Worm (Caenorhabditis elegans) whole organism, young adult: ENCODE data around the gene T01D1.7.
A peak's percentile ranks its signal among the peaks of the same experiment; 100 is the strongest.

Experiments
- C17E4.6 ChIP-seq: fragments of 200-800 bp; sonication (Bioruptor generic); IDR thresholded peaks from 2 replicates; pipeline ENCODE4 v1.3.6; 2022; ENCODE audit warnings: missing genetic modification reagents, missing genetic modification characterization, missing compliant biosample characterization
- F33H1.4 ChIP-seq: fragments of 200-800 bp; sonication (Bioruptor generic); IDR thresholded peaks from 2 replicates; pipeline ENCODE4 v1.3.6; 2022; ENCODE audit warnings: missing genetic modification reagents, missing genetic modification characterization, missing compliant biosample characterization
- F39B2.1 ChIP-seq: fragments of 200-800 bp; sonication (Bioruptor generic); IDR thresholded peaks from 2 replicates; pipeline ENCODE4 v1.3.6; 2022; ENCODE audit warnings: missing genetic modification reagents, missing genetic modification characterization, missing compliant biosample characterization
- F55B11.4 ChIP-seq: sonication (generic microtip); optimal IDR thresholded peaks from 2 replicates; lab custom pipeline; 2016; ENCODE audit warnings: missing compliant biosample characterization, missing genetic modification characterization, borderline replicate concordance; ENCODE audit not compliant: insufficient read depth
- K11D2.4 ChIP-seq: fragments of 200-800 bp; sonication (Bioruptor generic); IDR thresholded peaks from 2 replicates; pipeline ENCODE4 v1.3.6; 2022; ENCODE audit warnings: missing genetic modification reagents, missing genetic modification characterization, missing compliant biosample characterization
- T26A5.8 ChIP-seq: sonication (generic microtip); optimal IDR thresholded peaks from 2 replicates; lab custom pipeline; 2016; ENCODE audit warnings: missing genetic modification characterization, missing compliant biosample characterization
- ZK185.1 ChIP-seq: sonication (generic microtip); optimal IDR thresholded peaks from 2 replicates; lab custom pipeline; 2016; ENCODE audit warnings: mild to moderate bottlenecking, missing genetic modification characterization, missing compliant biosample characterization; ENCODE audit not compliant: poor library complexity, severe bottlenecking
- ama-1 ChIP-seq, 3 experiments: fragments of 150-350 bp in 1 of 3; sonication (generic microtip) in 2 of 3; optimal IDR thresholded peaks; 2 replicates each; lab custom pipeline; 2014 to 2018; ENCODE audit warnings: missing biosample characterization in 2 of 3, missing genetic modification characterization in 2 of 3, missing genetic modification reagents in 2 of 3
- aptf-3 ChIP-seq: fragments of 200-800 bp; sonication (Bioruptor generic); IDR thresholded peaks from 2 replicates; pipeline ENCODE4 v1.3.6; 2022; ENCODE audit warnings: missing genetic modification characterization, missing compliant biosample characterization
- atf-7 ChIP-seq: sonication (generic microtip); optimal IDR thresholded peaks from 2 replicates; lab custom pipeline; 2017; ENCODE audit warnings: mild to moderate bottlenecking, missing genetic modification characterization, missing compliant biosample characterization
- athp-1 ChIP-seq: sonication (generic microtip); optimal IDR thresholded peaks from 2 replicates; lab custom pipeline; 2017; ENCODE audit warnings: mild to moderate bottlenecking, missing genetic modification characterization, missing compliant biosample characterization
- ceh-27 ChIP-seq: fragments of 200-800 bp; sonication (Bioruptor generic); optimal IDR thresholded peaks from 2 replicates; lab custom pipeline; 2018; ENCODE audit warnings: mild to moderate bottlenecking, missing genetic modification characterization, moderate library complexity, missing compliant biosample characterization
- chd-7 ChIP-seq: sonication (generic microtip); optimal IDR thresholded peaks from 2 replicates; lab custom pipeline; 2016; ENCODE audit warnings: mild to moderate bottlenecking, missing genetic modification characterization, moderate library complexity, missing compliant biosample characterization
- die-1 ChIP-seq: sonication (generic microtip); optimal IDR thresholded peaks from 2 replicates; lab custom pipeline; 2016; ENCODE audit warnings: missing genotype, mild to moderate bottlenecking, missing genetic modification characterization, missing compliant biosample characterization
- egl-18 ChIP-seq: fragments of 200-800 bp; sonication (Bioruptor generic); IDR thresholded peaks from 2 replicates; pipeline ENCODE4 v1.3.6; 2022; ENCODE audit warnings: missing genetic modification reagents, missing genetic modification characterization, missing compliant biosample characterization
- hmg-20 ChIP-seq: fragments of 200-800 bp; sonication (Bioruptor generic); IDR thresholded peaks from 2 replicates; pipeline ENCODE4 v1.3.6; 2022; ENCODE audit warnings: missing genetic modification reagents, missing genetic modification characterization, missing compliant biosample characterization
- let-526 ChIP-seq: fragments of 200-800 bp; sonication (Bioruptor generic); IDR thresholded peaks from 2 replicates; pipeline ENCODE4 v1.3.6; 2022; ENCODE audit warnings: missing genetic modification reagents, missing genetic modification characterization, missing compliant biosample characterization
- lin-26 ChIP-seq: fragments of 200-800 bp; sonication (Bioruptor generic); IDR thresholded peaks from 2 replicates; pipeline ENCODE4 v1.3.6; 2022; ENCODE audit warnings: missing genetic modification reagents, missing genetic modification characterization, missing compliant biosample characterization
- lin-40 ChIP-seq: sonication (generic microtip); optimal IDR thresholded peaks from 2 replicates; lab custom pipeline; 2016; ENCODE audit warnings: missing genetic modification characterization, mild to moderate bottlenecking, missing compliant biosample characterization, missing genotype, missing genetic modification reagents
- lin-54 ChIP-seq: fragments of 200-800 bp; sonication (Bioruptor generic); optimal IDR thresholded peaks from 2 replicates; lab custom pipeline; 2018; ENCODE audit warnings: mild to moderate bottlenecking, missing genetic modification characterization, missing compliant biosample characterization
- lir-1 ChIP-seq: fragments of 200-800 bp; sonication (Bioruptor generic); conservative IDR thresholded peaks from 2 replicates; pipeline ENCODE4 v1.3.6; 2022; ENCODE audit warnings: missing genetic modification reagents, missing genetic modification characterization, missing compliant biosample characterization
- madf-3 ChIP-seq: fragments of 200-800 bp; sonication (Bioruptor generic); IDR thresholded peaks from 2 replicates; pipeline ENCODE4 v1.3.6; 2022; ENCODE audit warnings: missing genetic modification reagents, missing genetic modification characterization, missing compliant biosample characterization
- mel-28 ChIP-seq: sonication (generic microtip); optimal IDR thresholded peaks from 2 replicates; lab custom pipeline; 2016; ENCODE audit warnings: borderline replicate concordance, mild to moderate bottlenecking, missing genetic modification characterization, missing compliant biosample characterization
- nfya-1 ChIP-seq: sonication (generic microtip); optimal IDR thresholded peaks from 2 replicates; lab custom pipeline; 2017; ENCODE audit warnings: antibody characterized with exemption, missing compliant biosample characterization, missing genetic modification characterization, borderline replicate concordance; ENCODE audit not compliant: insufficient read depth
- nfyb-1 ChIP-seq: fragments of 200-800 bp; sonication (Bioruptor generic); IDR thresholded peaks from 2 replicates; pipeline ENCODE4 v1.3.6; 2022; ENCODE audit warnings: missing genetic modification reagents, missing genetic modification characterization, missing compliant biosample characterization
- nhr-120 ChIP-seq: fragments of 200-800 bp; sonication (Bioruptor generic); IDR thresholded peaks from 2 replicates; pipeline ENCODE4 v1.3.6; 2022; ENCODE audit warnings: missing genetic modification characterization, missing compliant biosample characterization
- nhr-179 ChIP-seq: sonication (generic microtip); optimal IDR thresholded peaks from 2 replicates; lab custom pipeline; 2016; ENCODE audit warnings: mild to moderate bottlenecking, missing genetic modification characterization, missing compliant biosample characterization
- nhr-27 ChIP-seq: fragments of 200-800 bp; sonication (Bioruptor generic); optimal IDR thresholded peaks from 2 replicates; lab custom pipeline; 2018; ENCODE audit warnings: mild to moderate bottlenecking, missing genetic modification characterization, moderate library complexity, missing compliant biosample characterization
- nhr-80 ChIP-seq: sonication (generic microtip); optimal IDR thresholded peaks from 2 replicates; lab custom pipeline; 2016; ENCODE audit warnings: missing genetic modification characterization, missing compliant biosample characterization
- sptf-2 ChIP-seq: fragments of 200-800 bp; sonication (Bioruptor generic); optimal IDR thresholded peaks from 2 replicates; lab custom pipeline; 2018; ENCODE audit warnings: mild to moderate bottlenecking, missing genetic modification characterization, missing compliant biosample characterization
- tbx-9 ChIP-seq: sonication (generic microtip); optimal IDR thresholded peaks from 2 replicates; lab custom pipeline; 2016; ENCODE audit warnings: borderline replicate concordance, missing genetic modification characterization, inconsistent platforms, missing compliant biosample characterization
- tlf-1 ChIP-seq: fragments of 200-800 bp; sonication (Bioruptor generic); optimal IDR thresholded peaks from 2 replicates; lab custom pipeline; 2018; ENCODE audit warnings: mild to moderate bottlenecking, missing genetic modification characterization, missing compliant biosample characterization
- unc-130 ChIP-seq: sonication (generic microtip); optimal IDR thresholded peaks from 2 replicates; lab custom pipeline; 2016; ENCODE audit warnings: missing genetic modification reagents, missing genetic modification characterization, missing compliant biosample characterization
- xnd-1 ChIP-seq: sonication (generic microtip); optimal IDR thresholded peaks from 2 replicates; lab custom pipeline; 2016; ENCODE audit warnings: missing genotype, missing genetic modification reagents, missing genetic modification characterization, missing compliant biosample characterization

T01D1.7 gene

DNA sequence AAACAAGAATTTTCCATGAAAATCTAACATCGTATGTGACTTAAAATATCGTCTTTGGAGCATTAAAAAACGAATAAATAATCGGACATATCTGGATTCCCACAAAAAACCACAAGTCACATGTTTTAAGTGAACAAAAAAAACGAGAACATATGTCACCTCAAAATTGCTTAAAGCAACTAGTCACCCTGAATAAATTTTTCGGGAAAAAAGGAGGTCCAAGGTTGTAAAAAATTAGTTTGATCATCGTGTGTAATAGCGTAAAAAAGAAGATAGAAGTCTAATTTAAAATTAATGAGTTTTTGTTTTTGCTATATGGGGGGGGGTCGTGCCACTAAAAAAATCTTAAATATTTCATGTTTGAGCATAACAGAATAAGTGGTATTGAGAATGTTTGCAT is 43.8 kb downstream of the T01D1.7 start:
- TF ChIP-seq sptf-2, result no peak
- no peak for TF ChIP-seq lin-54 (GFP tag; lab: Kevin White, UChicago)
- no peak for TF ChIP-seq madf-3 (GFP tag; lab: Robert Waterston, UW)
- TF ChIP-seq nfya-1, result no peak
- TF ChIP-seq nfyb-1 (GFP tag; lab: Robert Waterston, UW), result no peak

DNA sequence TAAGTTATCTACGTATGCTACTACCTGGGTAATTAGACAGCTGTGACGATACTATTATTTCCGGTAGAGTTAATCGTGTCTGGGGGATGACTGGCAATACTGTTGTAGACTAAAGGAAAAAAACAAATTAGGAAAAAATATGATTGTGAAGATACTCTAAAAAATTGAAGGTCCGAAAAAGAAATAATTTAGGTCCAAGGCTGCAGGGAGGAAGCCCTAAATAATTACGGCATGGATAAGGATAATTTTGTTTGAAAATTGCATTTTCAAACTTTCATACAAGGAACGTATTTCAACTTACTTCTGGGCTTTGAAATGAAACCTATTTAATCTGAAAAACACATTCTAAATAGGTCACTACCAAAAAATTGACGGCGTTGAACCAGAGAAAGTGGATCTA is 44.6 kb downstream of the T01D1.7 start, which contains the start of gene srd-3:
Gene srd-3 (minus strand): TSS at position 101 of the 400 bp plus-strand sequence.
- TF ChIP-seq F33H1.4 (no peak), lin-54 (GFP tag; lab: Kevin White, UChicago) (no peak), xnd-1 (no peak), ceh-27 (GFP tag; lab: Kevin White, UChicago) (no peak), athp-1 (tag; lab: Kevin White, UChicago) (no peak), F39B2.1 (GFP tag; lab: Robert Waterston, UW) (no peak), nhr-120 (GFP tag; lab: Robert Waterston, UW) (no peak), egl-18 (no peak), K11D2.4 (GFP tag; lab: Robert Waterston, UW) (no peak), unc-130 (no peak), nhr-179 (tag; lab: Kevin White, UChicago) (no peak), F55B11.4 (tag; lab: Kevin White, UChicago) (no peak), C17E4.6 (no peak), hmg-20 (GFP tag; lab: Robert Waterston, UW) (no peak), nhr-27 (no peak), chd-7 (tag; lab: Kevin White, UChicago) (no peak), lin-26 (GFP tag; lab: Robert Waterston, UW) (no peak), lin-40 (tag; lab: Kevin White, UChicago) (no peak), let-526 (GFP tag; lab: Robert Waterston, UW) (no peak), T26A5.8 (tag; lab: Kevin White, UChicago) (no peak)

DNA sequence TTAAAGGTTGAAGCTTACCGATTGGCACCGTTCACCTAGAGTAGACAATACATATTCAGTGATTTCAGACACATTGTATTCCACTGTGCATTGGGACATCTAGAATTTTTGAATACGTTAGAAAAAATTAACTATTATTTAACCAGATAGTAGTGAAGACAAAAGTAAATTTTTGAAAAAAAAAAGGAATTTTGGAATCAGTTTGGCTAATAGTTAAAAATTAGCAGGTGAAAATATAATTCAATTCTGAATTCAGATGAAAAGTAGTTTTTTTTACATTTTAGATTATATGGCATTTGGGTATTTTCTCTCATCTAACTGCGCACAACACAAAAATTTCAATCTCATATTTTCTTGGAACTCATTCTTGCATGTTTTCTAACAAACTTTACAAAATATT is 48.7 kb downstream of the T01D1.7 start, which contains the start of gene nmur-2:
Gene nmur-2 (minus strand): TSS at position 101 of the 400 bp plus-strand sequence.
- TF ChIP-seq die-1 (tag; lab: Kevin White, UChicago), result no peak
- no peak for TF ChIP-seq ama-1 (optimal IDR thresholded peaks at IDR 0.05; lab: Kevin White, UChicago)
- TF ChIP-seq ama-1 (GFP tag; optimal IDR thresholded peaks at IDR 0.05; lab: Kevin White, UChicago), result no peak
- no peak for TF ChIP-seq tlf-1 (GFP tag; lab: Kevin White, UChicago)
- TF ChIP-seq mel-28 (tag; lab: Kevin White, UChicago), result no peak
- TF ChIP-seq hmg-20 (GFP tag; lab: Robert Waterston, UW), result no peak
- no peak for TF ChIP-seq xnd-1
- no peak for TF ChIP-seq tbx-9 (tag; lab: Kevin White, UChicago)
- no peak for TF ChIP-seq ZK185.1
- TF ChIP-seq lin-40 (tag; lab: Kevin White, UChicago), result no peak
- no peak for TF ChIP-seq aptf-3 (GFP tag; lab: Robert Waterston, UW)
- TF ChIP-seq, all 124 proteins: peak for 0

DNA sequence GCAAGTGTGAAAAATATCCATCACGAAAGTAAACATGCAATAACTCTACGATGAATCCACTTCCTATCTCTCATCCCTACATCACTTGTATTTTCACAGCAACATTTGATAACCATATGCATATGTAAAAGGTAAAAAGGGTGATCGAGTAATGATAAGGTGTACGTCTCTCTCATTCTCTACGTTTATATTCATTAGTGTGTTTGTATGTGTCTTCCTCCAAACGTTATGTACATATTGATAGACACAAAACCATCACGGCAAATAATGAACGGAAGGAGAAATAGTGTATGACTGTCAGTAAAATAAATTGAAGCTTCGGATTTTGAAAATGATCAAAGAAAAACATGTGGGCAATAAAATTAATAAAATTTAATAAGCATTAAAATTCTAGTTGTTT is 51.1 kb downstream of the T01D1.7 start:
- TF ChIP-seq atf-7 (no peak), lir-1 (GFP tag; lab: Robert Waterston, UW) (no peak), nhr-80 (tag; lab: Kevin White, UChicago) (peak; percentile 65)
